Worm (Caenorhabditis elegans): Measurements from ENCODE around the gene nhr-52.

Gene nhr-52

ce11 chrV:15699799-15700198 is 22.5 kb downstream of the nhr-52 start, which contains the start of gene nhr-199:
TSS of gene nhr-199 (minus strand) at chrV:15699899.
- TF ChIP-seq tbx-11 (GFP tag; IDR thresholded peaks at IDR 0.05) (no peak), scrt-1 (GFP tag; IDR thresholded peaks at IDR 0.05) (no peak), ceh-36 (tag; optimal IDR thresholded peaks at IDR 0.05) (no peak), tra-4 (tag; optimal IDR thresholded peaks at IDR 0.05) (no peak), ama-1 (optimal IDR thresholded peaks at IDR 0.05) (no peak), hmbx-1 (tag; optimal IDR thresholded peaks at IDR 0.05) (no peak)

ce11 chrV:15702263-15702662 is 24.9 kb downstream of the nhr-52 start, which contains the start of gene nhr-53:
TSS of gene nhr-53 (minus strand) at chrV:15702363.
- TF ChIP-seq ceh-36 (tag; optimal IDR thresholded peaks at IDR 0.05), result no peak
- no peak for TF ChIP-seq ama-1 (optimal IDR thresholded peaks at IDR 0.05)
- no peak for TF ChIP-seq tbx-11 (GFP tag; IDR thresholded peaks at IDR 0.05)
- no peak for TF ChIP-seq tbx-37 (GFP tag; conservative IDR thresholded peaks at IDR 0.05)
- no peak for TF ChIP-seq B0310.2 (tag; optimal IDR thresholded peaks at IDR 0.05)
- TF ChIP-seq tra-4 (tag; optimal IDR thresholded peaks at IDR 0.05), result no peak
- no peak for TF ChIP-seq hmg-4 (GFP tag; optimal IDR thresholded peaks at IDR 0.05)
- TF ChIP-seq ets-7 (tag; optimal IDR thresholded peaks at IDR 0.05), result no peak
- TF ChIP-seq pes-1 (GFP tag; IDR thresholded peaks at IDR 0.05), result no peak
- no peak for TF ChIP-seq F13C5.2 (tag; optimal IDR thresholded peaks at IDR 0.05)
- TF ChIP-seq ceh-13 (GFP tag; optimal IDR thresholded peaks at IDR 0.05), result no peak
- TF ChIP-seq sea-1 (GFP tag; conservative IDR thresholded peaks at IDR 0.05), result no peak
- TF ChIP-seq hmbx-1 (tag; optimal IDR thresholded peaks at IDR 0.05), result no peak
- TF ChIP-seq flt-1 (GFP tag; IDR thresholded peaks at IDR 0.05), result no peak

ce11 chrV:15704745-15705144 is 27.4 kb downstream of the nhr-52 start, which contains the start of gene twk-34:
TSS of gene twk-34 (plus strand) at chrV:15704960.
- TF ChIP-seq aly-1 (tag; optimal IDR thresholded peaks at IDR 0.05) (no peak), tbx-11 (GFP tag; IDR thresholded peaks at IDR 0.05) (no peak), ets-7 (tag; optimal IDR thresholded peaks at IDR 0.05) (no peak), ama-1 (optimal IDR thresholded peaks at IDR 0.05) (no peak), ceh-36 (tag; optimal IDR thresholded peaks at IDR 0.05) (no peak), hmbx-1 (tag; optimal IDR thresholded peaks at IDR 0.05) (no peak), sea-1 (GFP tag; conservative IDR thresholded peaks at IDR 0.05) (no peak), scrt-1 (GFP tag; IDR thresholded peaks at IDR 0.05) (no peak), F13C5.2 (tag; optimal IDR thresholded peaks at IDR 0.05) (no peak), hmg-4 (GFP tag; optimal IDR thresholded peaks at IDR 0.05) (no peak), tbx-37 (GFP tag; conservative IDR thresholded peaks at IDR 0.05) (no peak), pes-1 (GFP tag; IDR thresholded peaks at IDR 0.05) (no peak), tra-4 (tag; optimal IDR thresholded peaks at IDR 0.05) (no peak), flt-1 (GFP tag; IDR thresholded peaks at IDR 0.05) (no peak), ceh-13 (GFP tag; optimal IDR thresholded peaks at IDR 0.05) (no peak), hnd-1 (tag; optimal IDR thresholded peaks at IDR 0.05) (no peak), B0310.2 (tag; optimal IDR thresholded peaks at IDR 0.05) (no peak)

ce11 chrV:15707982-15708381 is 30.7 kb downstream of the nhr-52 start:
- TF ChIP-seq tbx-37 (GFP tag; conservative IDR thresholded peaks at IDR 0.05) (no peak), tbx-11 (GFP tag; IDR thresholded peaks at IDR 0.05) (no peak), ama-1 (optimal IDR thresholded peaks at IDR 0.05) (no peak), hmbx-1 (tag; optimal IDR thresholded peaks at IDR 0.05) (no peak), flt-1 (GFP tag; IDR thresholded peaks at IDR 0.05) (no peak), F13C5.2 (tag; optimal IDR thresholded peaks at IDR 0.05) (no peak), tra-4 (tag; optimal IDR thresholded peaks at IDR 0.05) (no peak), scrt-1 (GFP tag; IDR thresholded peaks at IDR 0.05) (no peak), pes-1 (GFP tag; IDR thresholded peaks at IDR 0.05) (no peak), hnd-1 (tag; optimal IDR thresholded peaks at IDR 0.05) (no peak), B0310.2 (tag; optimal IDR thresholded peaks at IDR 0.05) (no peak), ceh-13 (GFP tag; optimal IDR thresholded peaks at IDR 0.05) (no peak), ets-7 (tag; optimal IDR thresholded peaks at IDR 0.05) (no peak), sea-1 (GFP tag; conservative IDR thresholded peaks at IDR 0.05) (no peak)

ce11 chrV:15710401-15710800 is 33.1 kb downstream of the nhr-52 start, which contains the start of gene Y6E2A.1:
TSS of gene Y6E2A.1 (minus strand) at chrV:15710501.
- no peak for TF ChIP-seq hmg-4 (GFP tag; optimal IDR thresholded peaks at IDR 0.05)
- no peak for TF ChIP-seq aly-1 (tag; optimal IDR thresholded peaks at IDR 0.05)
- TF ChIP-seq ama-1 (optimal IDR thresholded peaks at IDR 0.05), result no peak
- TF ChIP-seq tra-4 (tag; optimal IDR thresholded peaks at IDR 0.05), result no peak
- no peak for TF ChIP-seq sea-1 (GFP tag; conservative IDR thresholded peaks at IDR 0.05)
- TF ChIP-seq ceh-13 (GFP tag; optimal IDR thresholded peaks at IDR 0.05), result no peak
- TF ChIP-seq ceh-36 (tag; optimal IDR thresholded peaks at IDR 0.05), result no peak
- no peak for TF ChIP-seq scrt-1 (GFP tag; IDR thresholded peaks at IDR 0.05)
- TF ChIP-seq B0310.2 (tag; optimal IDR thresholded peaks at IDR 0.05), result no peak
- TF ChIP-seq pes-1 (GFP tag; IDR thresholded peaks at IDR 0.05), result no peak
- TF ChIP-seq tbx-11 (GFP tag; IDR thresholded peaks at IDR 0.05), result no peak
- TF ChIP-seq flt-1 (GFP tag; IDR thresholded peaks at IDR 0.05), result no peak
- no peak for TF ChIP-seq hnd-1 (tag; optimal IDR thresholded peaks at IDR 0.05)
- no peak for TF ChIP-seq hmbx-1 (tag; optimal IDR thresholded peaks at IDR 0.05)
- TF ChIP-seq ets-7 (tag; optimal IDR thresholded peaks at IDR 0.05), result no peak
- TF ChIP-seq tbx-37 (GFP tag; conservative IDR thresholded peaks at IDR 0.05), result no peak

ce11 chrV:15711898-15712297 is 34.6 kb downstream of the nhr-52 start, which contains the start of gene str-101:
TSS of gene str-101 (minus strand) at chrV:15711998.
- no peak for TF ChIP-seq tra-4 (tag; optimal IDR thresholded peaks at IDR 0.05)
- TF ChIP-seq flt-1 (GFP tag; IDR thresholded peaks at IDR 0.05), result no peak
- TF ChIP-seq scrt-1 (GFP tag; IDR thresholded peaks at IDR 0.05), result no peak
- TF ChIP-seq B0310.2 (tag; optimal IDR thresholded peaks at IDR 0.05), result no peak
- no peak for TF ChIP-seq pes-1 (GFP tag; IDR thresholded peaks at IDR 0.05)
- TF ChIP-seq ceh-36 (tag; optimal IDR thresholded peaks at IDR 0.05), result no peak
- no peak for TF ChIP-seq tbx-11 (GFP tag; IDR thresholded peaks at IDR 0.05)
- TF ChIP-seq hmbx-1 (tag; optimal IDR thresholded peaks at IDR 0.05), result no peak
- TF ChIP-seq F13C5.2 (tag; optimal IDR thresholded peaks at IDR 0.05), result no peak
- no peak for TF ChIP-seq hnd-1 (tag; optimal IDR thresholded peaks at IDR 0.05)
- TF ChIP-seq tbx-37 (GFP tag; conservative IDR thresholded peaks at IDR 0.05), result no peak
- no peak for TF ChIP-seq hmg-4 (GFP tag; optimal IDR thresholded peaks at IDR 0.05)

- TF ChIP-seq hmbx-1 (tag; optimal IDR thresholded peaks at IDR 0.05), result no peak
- TF ChIP-seq ets-7 (tag; optimal IDR thresholded peaks at IDR 0.05), result no peak
- TF ChIP-seq ceh-13 (GFP tag; optimal IDR thresholded peaks at IDR 0.05), result no peak
- TF ChIP-seq tra-4 (tag; optimal IDR thresholded peaks at IDR 0.05), result no peak
- TF ChIP-seq hnd-1 (tag; optimal IDR thresholded peaks at IDR 0.05), result no peak
- no peak for TF ChIP-seq pes-1 (GFP tag; IDR thresholded peaks at IDR 0.05)
- TF ChIP-seq ceh-36 (tag; optimal IDR thresholded peaks at IDR 0.05), result no peak
- TF ChIP-seq sea-1 (GFP tag; conservative IDR thresholded peaks at IDR 0.05), result no peak
- TF ChIP-seq aly-1 (tag; optimal IDR thresholded peaks at IDR 0.05), result no peak
- TF ChIP-seq tbx-11 (GFP tag; IDR thresholded peaks at IDR 0.05), result no peak
Observed at ce11 chrV:15712385-15712784, 35.1 kb downstream of the nhr-52 start.
